Fruit fly (Drosophila melanogaster) Kc167 (cell line): Measurements from ENCODE around the gene drl.

Experiments used
- Myc ChIP-seq: fragments of >200 bp; optimal IDR thresholded peaks from 2 replicates; lab custom pipeline; 2017; ENCODE audit warnings: missing external identifiers
- Sin3A ChIP-seq: fragments of >200 bp; optimal IDR thresholded peaks from 2 replicates; lab custom pipeline; 2018; ENCODE audit warnings: missing external identifiers
- h ChIP-seq: fragments of >200 bp; optimal IDR thresholded peaks from 3 replicates; lab custom pipeline; 2018; ENCODE audit warnings: missing external identifiers
- insv ChIP-seq: fragments of >200 bp; optimal IDR thresholded peaks from 3 replicates; lab custom pipeline; 2018; ENCODE audit warnings: missing external identifiers
- psq ChIP-seq: fragments of >200 bp; optimal IDR thresholded peaks from 2 replicates; lab custom pipeline; 2017; ENCODE audit warnings: missing external identifiers
- ttk ChIP-seq: sonication (Bioruptor generic); optimal IDR thresholded peaks from 2 replicates; lab custom pipeline; 2017; ENCODE audit warnings: missing external identifiers

drl gene

dm6 chr2L:19204546-19204945, 14.4 kb downstream of the drl start:
- TF ChIP-seq insv (lab: Kevin White, UChicago) (no peak), ttk (no peak), Sin3A (lab: Kevin White, UChicago) (no peak), h (lab: Kevin White, UChicago) (no peak), Myc (lab: Kevin White, UChicago) (no peak), psq (no peak)

dm6 chr2L:19208874-19209273, 18.7 kb downstream of the drl start:
- TF ChIP-seq insv (lab: Kevin White, UChicago) (no peak), psq (no peak), ttk (no peak), Sin3A (lab: Kevin White, UChicago) (no peak), h (lab: Kevin White, UChicago) (no peak), Myc (lab: Kevin White, UChicago) (no peak)

- TF ChIP-seq Myc (lab: Kevin White, UChicago) (no peak), h (lab: Kevin White, UChicago) (no peak), insv (lab: Kevin White, UChicago) (no peak)
Measured at dm6 chr2L:19212401-19212800, 22.3 kb downstream of the drl start.

dm6 chr2L:19217933-19218332, 27.8 kb downstream of the drl start:
- TF ChIP-seq h (lab: Kevin White, UChicago) (no peak), Myc (lab: Kevin White, UChicago) (no peak), Sin3A (lab: Kevin White, UChicago) (no peak), ttk (no peak), insv (lab: Kevin White, UChicago) (no peak), psq (no peak)

- TF ChIP-seq psq, result no peak
- TF ChIP-seq h (lab: Kevin White, UChicago), result no peak
- TF ChIP-seq Sin3A (lab: Kevin White, UChicago), result no peak
- no peak for TF ChIP-seq insv (lab: Kevin White, UChicago)
- TF ChIP-seq ttk, result no peak
- TF ChIP-seq Myc (lab: Kevin White, UChicago), result no peak
Measured at dm6 chr2L:19219473-19219872, 29.3 kb downstream of the drl start.

- no peak for TF ChIP-seq Myc (lab: Kevin White, UChicago)
- TF ChIP-seq psq, result no peak
Measured at dm6 chr2L:19220036-19220612, 30.0 kb downstream of the drl start.

dm6 chr2L:19222311-19222710, 32.2 kb downstream of the drl start:
- TF ChIP-seq psq (no peak), h (lab: Kevin White, UChicago) (no peak), insv (lab: Kevin White, UChicago) (no peak), ttk (no peak), Sin3A (lab: Kevin White, UChicago) (no peak), Myc (lab: Kevin White, UChicago) (no peak)

dm6 chr2L:19225984-19226914, 36.1 kb downstream of the drl start:
- TF ChIP-seq insv (lab: Kevin White, UChicago), result no peak
- no peak for TF ChIP-seq psq
- no peak for TF ChIP-seq ttk
- no peak for TF ChIP-seq Sin3A (lab: Kevin White, UChicago)
- TF ChIP-seq Myc (lab: Kevin White, UChicago), result no peak
- TF ChIP-seq h (lab: Kevin White, UChicago), result no peak

dm6 chr2L:19227656-19228055, 37.5 kb downstream of the drl start:
- TF ChIP-seq Myc (lab: Kevin White, UChicago), result no peak
- no peak for TF ChIP-seq ttk
- no peak for TF ChIP-seq insv (lab: Kevin White, UChicago)
- no peak for TF ChIP-seq psq
- TF ChIP-seq h (lab: Kevin White, UChicago), result no peak
- TF ChIP-seq Sin3A (lab: Kevin White, UChicago), result no peak

dm6 chr2L:19229059-19229458, 38.9 kb downstream of the drl start:
- TF ChIP-seq Myc (lab: Kevin White, UChicago) (no peak), psq (no peak), ttk (no peak), Sin3A (lab: Kevin White, UChicago) (no peak), h (lab: Kevin White, UChicago) (no peak), insv (lab: Kevin White, UChicago) (no peak)

- TF ChIP-seq insv (lab: Kevin White, UChicago) (no peak), psq (no peak), h (lab: Kevin White, UChicago) (no peak), Myc (lab: Kevin White, UChicago) (no peak), ttk (no peak), Sin3A (lab: Kevin White, UChicago) (no peak)
Measured at dm6 chr2L:19230518-19230917, 40.4 kb downstream of the drl start.

- TF ChIP-seq h (lab: Kevin White, UChicago) (no peak), insv (lab: Kevin White, UChicago) (no peak), Myc (lab: Kevin White, UChicago) (no peak), Sin3A (lab: Kevin White, UChicago) (no peak), psq (no peak), ttk (no peak)
Measured at dm6 chr2L:19233300-19233699, 43.2 kb downstream of the drl start.
